Worm (Caenorhabditis elegans) whole organism, early embryonic: ENCODE measurements around the gene gkow-1.

Source experiments
- B0310.2 ChIP-seq: sonication (generic microtip); optimal IDR thresholded peaks from 2 replicates; lab custom pipeline; 2016; ENCODE audit warnings: mild to moderate bottlenecking, missing genetic modification characterization, missing compliant biosample characterization
- F13C5.2 ChIP-seq: sonication (generic microtip); optimal IDR thresholded peaks from 2 replicates; lab custom pipeline; 2017; ENCODE audit warnings: mild to moderate bottlenecking, missing genetic modification characterization, inconsistent platforms, missing compliant biosample characterization
- aly-1 ChIP-seq: sonication (generic microtip); optimal IDR thresholded peaks from 2 replicates; lab custom pipeline; 2016; ENCODE audit warnings: missing genetic modification characterization, missing compliant biosample characterization
- ama-1 ChIP-seq: fragments of 150-350 bp; optimal IDR thresholded peaks from 2 replicates; lab custom pipeline; 2014
- ceh-13 ChIP-seq: fragments of 200-800 bp; sonication (Bioruptor generic); optimal IDR thresholded peaks from 2 replicates; lab custom pipeline; 2018; ENCODE audit warnings: mild to moderate bottlenecking, missing genetic modification characterization, missing compliant biosample characterization
- ceh-36 ChIP-seq: sonication (generic microtip); optimal IDR thresholded peaks from 2 replicates; lab custom pipeline; 2016; ENCODE audit warnings: missing genetic modification characterization, inconsistent platforms, missing compliant biosample characterization
- ets-7 ChIP-seq: sonication (generic microtip); optimal IDR thresholded peaks from 2 replicates; lab custom pipeline; 2016; ENCODE audit warnings: missing genotype, missing genetic modification characterization, missing compliant biosample characterization
- flt-1 ChIP-seq: fragments of 200-800 bp; sonication (Bioruptor generic); IDR thresholded peaks from 2 replicates; pipeline ENCODE4 v1.3.6; 2022; ENCODE audit warnings: missing genetic modification characterization, missing compliant biosample characterization
- hmbx-1 ChIP-seq: sonication (generic microtip); optimal IDR thresholded peaks from 2 replicates; lab custom pipeline; 2016; ENCODE audit warnings: mild to moderate bottlenecking, missing genetic modification characterization, missing compliant biosample characterization
- hmg-4 ChIP-seq: fragments of 200-800 bp; sonication (Bioruptor generic); optimal IDR thresholded peaks from 2 replicates; lab custom pipeline; 2018; ENCODE audit warnings: mild to moderate bottlenecking, missing genetic modification characterization, missing compliant biosample characterization
- hnd-1 ChIP-seq: sonication (generic microtip); optimal IDR thresholded peaks from 2 replicates; lab custom pipeline; 2016; ENCODE audit warnings: missing genetic modification characterization, missing compliant biosample characterization
- pes-1 ChIP-seq: fragments of 200-800 bp; sonication (Bioruptor generic); IDR thresholded peaks from 2 replicates; pipeline ENCODE4 v1.3.6; 2022; ENCODE audit warnings: missing genetic modification reagents, missing genetic modification characterization, missing compliant biosample characterization
- scrt-1 ChIP-seq: fragments of 200-800 bp; sonication (Bioruptor generic); IDR thresholded peaks from 2 replicates; pipeline ENCODE4 v1.3.6; 2022; ENCODE audit warnings: missing genetic modification characterization, missing compliant biosample characterization
- sea-1 ChIP-seq: fragments of 200-800 bp; sonication (Bioruptor generic); conservative IDR thresholded peaks from 2 replicates; pipeline ENCODE4 v1.3.6; 2022; ENCODE audit warnings: missing genetic modification characterization, missing compliant biosample characterization
- tbx-11 ChIP-seq: fragments of 200-800 bp; sonication (Bioruptor generic); IDR thresholded peaks from 2 replicates; pipeline ENCODE4 v1.3.6; 2022; ENCODE audit warnings: missing genetic modification characterization, missing compliant biosample characterization
- tbx-37 ChIP-seq: fragments of 200-800 bp; sonication (Bioruptor generic); conservative IDR thresholded peaks from 2 replicates; pipeline ENCODE4 v1.3.6; 2022; ENCODE audit warnings: missing genetic modification reagents, missing genetic modification characterization, missing compliant biosample characterization
- tra-4 ChIP-seq: sonication (generic microtip); optimal IDR thresholded peaks from 2 replicates; lab custom pipeline; 2017; ENCODE audit warnings: missing genetic modification characterization, missing compliant biosample characterization

Gene gkow-1

ce11 chrIV:10346948-10347347, 11.0 kb upstream of the gkow-1 start:
- no peak for TF ChIP-seq tbx-11 (GFP tag; lab: Robert Waterston, UW)
- TF ChIP-seq hmg-4 = no peak
- TF ChIP-seq ets-7 = no peak
- TF ChIP-seq pes-1 (GFP tag; lab: Robert Waterston, UW) = no peak
- TF ChIP-seq hnd-1 = no peak
- no peak for TF ChIP-seq scrt-1 (GFP tag; lab: Robert Waterston, UW)
- no peak for TF ChIP-seq aly-1 (tag; lab: Kevin White, UChicago)
- no peak for TF ChIP-seq sea-1
- no peak for TF ChIP-seq F13C5.2
- TF ChIP-seq hmbx-1 (tag; lab: Kevin White, UChicago) = no peak
- TF ChIP-seq B0310.2 (tag; lab: Kevin White, UChicago) = no peak
- no peak for TF ChIP-seq flt-1 (GFP tag; lab: Robert Waterston, UW)
- TF ChIP-seq ceh-13 (GFP tag; lab: Kevin White, UChicago) = no peak
- TF ChIP-seq tra-4 = no peak
- TF ChIP-seq ama-1 (lab: Kevin White, UChicago) = no peak
- no peak for TF ChIP-seq tbx-37 (GFP tag; lab: Robert Waterston, UW)
- no peak for TF ChIP-seq ceh-36 (tag; lab: Kevin White, UChicago)

- no peak for TF ChIP-seq tra-4
- TF ChIP-seq ceh-13 (GFP tag; lab: Kevin White, UChicago) = no peak
- no peak for TF ChIP-seq pes-1 (GFP tag; lab: Robert Waterston, UW)
- TF ChIP-seq B0310.2 (tag; lab: Kevin White, UChicago) = no peak
- TF ChIP-seq F13C5.2 = no peak
Observed at ce11 chrIV:10347528-10347927, 10.4 kb upstream of the gkow-1 start.

- TF ChIP-seq flt-1 (GFP tag; lab: Robert Waterston, UW) (no peak), B0310.2 (tag; lab: Kevin White, UChicago) (no peak), scrt-1 (GFP tag; lab: Robert Waterston, UW) (no peak), sea-1 (no peak), F13C5.2 (no peak), hmg-4 (no peak), ceh-36 (tag; lab: Kevin White, UChicago) (no peak), tbx-37 (GFP tag; lab: Robert Waterston, UW) (no peak), ama-1 (lab: Kevin White, UChicago) (no peak), hmbx-1 (tag; lab: Kevin White, UChicago) (no peak)
Observed at ce11 chrIV:10349871-10350640, 7.9 kb upstream of the gkow-1 start, which contains the start of the genes unc-43 and Y43C5B.3. Gene unc-43 (minus strand): TSS chrIV:10350217. Gene Y43C5B.3 (plus strand): TSS chrIV:10350590.

- TF ChIP-seq F13C5.2 (no peak), pes-1 (GFP tag; lab: Robert Waterston, UW) (no peak), tra-4 (no peak), tbx-11 (GFP tag; lab: Robert Waterston, UW) (no peak), ceh-13 (GFP tag; lab: Kevin White, UChicago) (no peak), ets-7 (no peak), hmg-4 (no peak), aly-1 (tag; lab: Kevin White, UChicago) (no peak), flt-1 (GFP tag; lab: Robert Waterston, UW) (no peak), hnd-1 (no peak), hmbx-1 (tag; lab: Kevin White, UChicago) (no peak), ceh-36 (tag; lab: Kevin White, UChicago) (no peak), tbx-37 (GFP tag; lab: Robert Waterston, UW) (no peak), sea-1 (no peak), B0310.2 (tag; lab: Kevin White, UChicago) (no peak), ama-1 (lab: Kevin White, UChicago) (no peak), scrt-1 (GFP tag; lab: Robert Waterston, UW) (no peak)
Observed at ce11 chrIV:10352243-10352642, 5.7 kb upstream of the gkow-1 start, which contains the start of gene Y43C5B.2. Gene Y43C5B.2 (minus strand): TSS chrIV:10352343.

- no peak for TF ChIP-seq sea-1
- no peak for TF ChIP-seq aly-1 (tag; lab: Kevin White, UChicago)
- no peak for TF ChIP-seq hnd-1
- TF ChIP-seq B0310.2 (tag; lab: Kevin White, UChicago) = no peak
- no peak for TF ChIP-seq ceh-13 (GFP tag; lab: Kevin White, UChicago)
- TF ChIP-seq flt-1 (GFP tag; lab: Robert Waterston, UW) = no peak
- no peak for TF ChIP-seq hmbx-1 (tag; lab: Kevin White, UChicago)
- no peak for TF ChIP-seq ceh-36 (tag; lab: Kevin White, UChicago)
- TF ChIP-seq pes-1 (GFP tag; lab: Robert Waterston, UW) = no peak
- no peak for TF ChIP-seq scrt-1 (GFP tag; lab: Robert Waterston, UW)
- no peak for TF ChIP-seq F13C5.2
- TF ChIP-seq hmg-4 = no peak
- no peak for TF ChIP-seq tra-4
- TF ChIP-seq ama-1 (lab: Kevin White, UChicago) = no peak
- no peak for TF ChIP-seq tbx-37 (GFP tag; lab: Robert Waterston, UW)
- no peak for TF ChIP-seq ets-7
- TF ChIP-seq tbx-11 (GFP tag; lab: Robert Waterston, UW) = no peak
Observed at ce11 chrIV:10357072-10357471, 870 bp upstream of the gkow-1 start, which contains the start of gene R11A8.1. Gene R11A8.1 (minus strand): TSS chrIV:10357172.

ce11 chrIV:10360336-10360735, 2.4 kb downstream of the gkow-1 start, which contains the start of gene ugt-59:
Gene ugt-59 (plus strand): TSS chrIV:10360636.
- TF ChIP-seq ceh-13 (GFP tag; lab: Kevin White, UChicago) (no peak), F13C5.2 (no peak), hmg-4 (no peak), ets-7 (no peak), sea-1 (no peak), ceh-36 (tag; lab: Kevin White, UChicago) (no peak), tra-4 (no peak), B0310.2 (tag; lab: Kevin White, UChicago) (no peak), flt-1 (GFP tag; lab: Robert Waterston, UW) (no peak), scrt-1 (GFP tag; lab: Robert Waterston, UW) (no peak), hnd-1 (no peak), pes-1 (GFP tag; lab: Robert Waterston, UW) (no peak)

ce11 chrIV:10366018-10366417, 8.1 kb downstream of the gkow-1 start, which contains the start of gene sir-2.1:
Gene sir-2.1 (minus strand): TSS chrIV:10366229.
- no peak for TF ChIP-seq F13C5.2
- no peak for TF ChIP-seq ama-1 (lab: Kevin White, UChicago)
- TF ChIP-seq ceh-36 (tag; lab: Kevin White, UChicago) = no peak
- TF ChIP-seq ets-7 = no peak
